Fruit fly (Drosophila melanogaster) whole organism, embryonic: ENCODE results near the gene CG11241.
A peak's percentile ranks its signal among the peaks of the same experiment; 100 is the strongest.

Experiments used
- Antp ChIP-seq: fragments of 200-800 bp; sonication (Bioruptor generic); optimal IDR thresholded peaks from 3 replicates; lab custom pipeline; 2016; ENCODE audit warnings: missing biosample characterization, missing genetic modification characterization
- CG10267 ChIP-seq: fragments of 200-800 bp; sonication (Bioruptor generic); optimal IDR thresholded peaks from 2 replicates; lab custom pipeline; 2018; ENCODE audit warnings: missing biosample characterization, mild to moderate bottlenecking, missing genetic modification characterization, moderate library complexity
- CG10979 ChIP-seq: fragments of 200-800 bp; sonication (Bioruptor generic); optimal IDR thresholded peaks from 2 replicates; lab custom pipeline; 2018; ENCODE audit warnings: missing biosample characterization, mild to moderate bottlenecking, missing genetic modification characterization, moderate library complexity
- CG14014 ChIP-seq: fragments of 200-800 bp; sonication (Bioruptor generic); IDR thresholded peaks from 2 replicates; pipeline ENCODE4 v1.3.6; 2022; ENCODE audit warnings: missing biosample characterization, missing genetic modification characterization
- CG14667 ChIP-seq: fragments of 200-800 bp; sonication (Bioruptor generic); IDR thresholded peaks from 2 replicates; pipeline ENCODE4 v1.3.6; 2022; ENCODE audit warnings: missing biosample characterization, missing genetic modification characterization
- CG15073 ChIP-seq: fragments of 200-800 bp; sonication (Bioruptor generic); optimal IDR thresholded peaks from 2 replicates; lab custom pipeline; 2016; ENCODE audit warnings: missing biosample characterization, missing genetic modification characterization
- CG15479 ChIP-seq: fragments of 200-800 bp; sonication (Bioruptor generic); optimal IDR thresholded peaks from 3 replicates; lab custom pipeline; 2019; ENCODE audit warnings: missing biosample characterization, mild to moderate bottlenecking, missing genetic modification characterization, moderate library complexity
- CG17328 ChIP-seq: fragments of 200-800 bp; sonication (Bioruptor generic); IDR thresholded peaks from 2 replicates; pipeline ENCODE4 v1.3.6; 2022; ENCODE audit warnings: missing biosample characterization, missing genetic modification characterization
- CG18476 ChIP-seq: fragments of 200-800 bp; sonication (Bioruptor generic); optimal IDR thresholded peaks from 2 replicates; lab custom pipeline; 2016; ENCODE audit warnings: missing biosample characterization, mild to moderate bottlenecking, missing genetic modification characterization
- CG2712 ChIP-seq: fragments of 200-800 bp; optimal IDR thresholded peaks from 3 replicates; lab custom pipeline; 2019; ENCODE audit warnings: missing biosample characterization, mild to moderate bottlenecking, missing genetic modification characterization, moderate library complexity
- CG30403 ChIP-seq: fragments of 200-800 bp; sonication (Bioruptor generic); optimal IDR thresholded peaks from 3 replicates; lab custom pipeline; 2016; ENCODE audit warnings: missing biosample characterization, missing genetic modification characterization
- CG3281 ChIP-seq: fragments of 200-800 bp; sonication (Bioruptor generic); optimal IDR thresholded peaks from 3 replicates; lab custom pipeline; 2017; ENCODE audit warnings: missing biosample characterization, mild to moderate bottlenecking, missing genetic modification characterization
- CG5953 ChIP-seq: fragments of 200-800 bp; sonication (Bioruptor generic); IDR thresholded peaks from 2 replicates; pipeline ENCODE4 v1.3.6; 2022; ENCODE audit warnings: missing biosample characterization, missing genetic modification characterization
- CG6254 ChIP-seq: fragments of 200-800 bp; sonication (Bioruptor generic); optimal IDR thresholded peaks from 3 replicates; lab custom pipeline; 2017; ENCODE audit warnings: mild to moderate bottlenecking, missing biosample characterization, missing genetic modification reagents, missing genetic modification characterization
- CG6654 ChIP-seq: fragments of 200-800 bp; sonication (Bioruptor generic); optimal IDR thresholded peaks from 2 replicates; lab custom pipeline; 2017; ENCODE audit warnings: missing biosample characterization, mild to moderate bottlenecking, missing genetic modification characterization
- CG8359 ChIP-seq: fragments of 200-800 bp; sonication (Bioruptor generic); optimal IDR thresholded peaks from 2 replicates; lab custom pipeline; 2017; ENCODE audit warnings: missing biosample characterization, mild to moderate bottlenecking, missing genetic modification characterization, borderline replicate concordance
- CG8924 ChIP-seq: fragments of 200-800 bp; optimal IDR thresholded peaks from 3 replicates; lab custom pipeline; 2019; ENCODE audit warnings: missing biosample characterization, mild to moderate bottlenecking, missing genetic modification characterization, moderate library complexity
- CHES-1-like ChIP-seq: fragments of 200-800 bp; sonication (Bioruptor generic); optimal IDR thresholded peaks from 2 replicates; lab custom pipeline; 2016; ENCODE audit warnings: missing biosample characterization, missing genetic modification characterization
- CoRest ChIP-seq: fragments of 200-800 bp; sonication (Bioruptor generic); optimal IDR thresholded peaks from 3 replicates; lab custom pipeline; 2018; ENCODE audit warnings: missing biosample characterization, mild to moderate bottlenecking, missing genetic modification characterization, moderate library complexity
- Dip3 ChIP-seq: fragments of 200-800 bp; sonication (Bioruptor generic); optimal IDR thresholded peaks from 3 replicates; lab custom pipeline; 2016; ENCODE audit warnings: missing biosample characterization, missing genetic modification characterization
- Gug ChIP-seq: fragments of 200-800 bp; sonication (Bioruptor generic); IDR thresholded peaks from 4 replicates; pipeline ENCODE4 v1.3.6; 2022; ENCODE audit warnings: missing biosample characterization, missing genetic modification characterization
- HLH4C ChIP-seq: fragments of 200-800 bp; sonication (Bioruptor generic); IDR thresholded peaks from 3 replicates; pipeline ENCODE4 v1.3.6; 2022; ENCODE audit warnings: missing biosample characterization, missing genetic modification characterization; ENCODE audit not compliant: partially characterized antibody
- HmgZ ChIP-seq: fragments of 200-800 bp; sonication (Bioruptor generic); optimal IDR thresholded peaks from 2 replicates; lab custom pipeline; 2018; ENCODE audit warnings: missing biosample characterization, mild to moderate bottlenecking, missing genetic modification characterization
- Hr51 ChIP-seq, 2 experiments: fragments of 200-800 bp; sonication (Bioruptor generic); optimal IDR thresholded peaks; 2 replicates in 1 of 2; 3 replicates in 1 of 2; lab custom pipeline; 2016 to 2018; ENCODE audit warnings: missing biosample characterization in 2 of 2, missing genetic modification characterization in 2 of 2, mild to moderate bottlenecking in 1 of 2, moderate library complexity in 1 of 2
- Kr ChIP-seq: fragments of 200-800 bp; sonication (Bioruptor generic); optimal IDR thresholded peaks from 2 replicates; lab custom pipeline; 2017; ENCODE audit warnings: missing biosample characterization, mild to moderate bottlenecking, missing genetic modification characterization
- Nf-YA ChIP-seq: fragments of 200-800 bp; sonication (Bioruptor generic); IDR thresholded peaks from 2 replicates; pipeline ENCODE4 v1.3.6; 2022; ENCODE audit warnings: missing biosample characterization, missing genetic modification characterization
- Opbp ChIP-seq: fragments of 200-800 bp; sonication (Bioruptor generic); IDR thresholded peaks from 3 replicates; pipeline ENCODE4 v1.3.6; 2022; ENCODE audit warnings: missing biosample characterization, missing genetic modification characterization; ENCODE audit not compliant: partially characterized antibody
- Six4 ChIP-seq: fragments of 200-800 bp; sonication (Bioruptor generic); optimal IDR thresholded peaks from 2 replicates; lab custom pipeline; 2016; ENCODE audit warnings: missing biosample characterization, missing genetic modification characterization
- Spps ChIP-seq: fragments of 200-800 bp; sonication (Bioruptor generic); optimal IDR thresholded peaks from 2 replicates; lab custom pipeline; 2018; ENCODE audit warnings: missing biosample characterization, mild to moderate bottlenecking, missing genetic modification characterization
- Stat92E ChIP-seq, 3 experiments: fragments of >200 bp in 2 of 3; fragments of 200-800 bp in 1 of 3; sonication (Bioruptor generic) in 1 of 3; optimal IDR thresholded peaks; 2 replicates each; lab custom pipeline; 2017 to 2019; ENCODE audit warnings: missing biosample characterization in 3 of 3, missing genetic modification characterization in 3 of 3, mild to moderate bottlenecking in 1 of 3, moderate library complexity in 1 of 3
- ap ChIP-seq: fragments of 200-800 bp; sonication (Bioruptor generic); IDR thresholded peaks from 2 replicates; pipeline ENCODE4 v1.3.6; 2022; ENCODE audit warnings: missing biosample characterization, missing genetic modification characterization
- ash1 ChIP-seq: fragments of 200-800 bp; sonication (Bioruptor generic); optimal IDR thresholded peaks from 2 replicates; lab custom pipeline; 2018; ENCODE audit warnings: missing biosample characterization, mild to moderate bottlenecking, missing genetic modification characterization
- disco-r ChIP-seq: fragments of 200-800 bp; sonication (Bioruptor generic); optimal IDR thresholded peaks from 2 replicates; lab custom pipeline; 2016; ENCODE audit warnings: missing biosample characterization, missing genetic modification characterization
- esg ChIP-seq: fragments of 200-800 bp; sonication (Bioruptor generic); conservative IDR thresholded peaks from 2 replicates; pipeline ENCODE4 v1.3.6; 2022; ENCODE audit warnings: missing biosample characterization, missing genetic modification characterization
- eyg ChIP-seq: fragments of 200-800 bp; sonication (Bioruptor generic); optimal IDR thresholded peaks from 3 replicates; lab custom pipeline; 2016; ENCODE audit warnings: missing biosample characterization, missing genetic modification characterization
- fd64A ChIP-seq: fragments of 200-800 bp; sonication (Bioruptor generic); optimal IDR thresholded peaks from 3 replicates; lab custom pipeline; 2018; ENCODE audit warnings: missing biosample characterization, mild to moderate bottlenecking, missing genetic modification characterization
- gem ChIP-seq: fragments of 200-800 bp; sonication (Bioruptor generic); optimal IDR thresholded peaks from 2 replicates; lab custom pipeline; 2019; ENCODE audit warnings: missing biosample characterization, mild to moderate bottlenecking, missing genetic modification characterization, moderate library complexity
- h ChIP-seq: fragments of >200 bp; optimal IDR thresholded peaks from 2 replicates; lab custom pipeline; 2017
- ham ChIP-seq: fragments of 200-800 bp; sonication (Bioruptor generic); IDR thresholded peaks from 2 replicates; pipeline ENCODE4 v1.3.6; 2022; ENCODE audit warnings: missing biosample characterization, missing genetic modification characterization
- ind ChIP-seq: fragments of 200-800 bp; sonication (Bioruptor generic); optimal IDR thresholded peaks from 3 replicates; lab custom pipeline; 2016; ENCODE audit warnings: missing biosample characterization, missing genetic modification characterization
- prd ChIP-seq, 3 experiments: fragments of >200 bp in 2 of 3; fragments of 200-800 bp in 1 of 3; sonication (Bioruptor generic) in 1 of 3; optimal IDR thresholded peaks in 2 of 3; IDR thresholded peaks in 1 of 3; 2 replicates in 2 of 3; 3 replicates in 1 of 3; pipeline versions ENCODE4 v1.3.6 to Lab custom; 2017 to 2022; ENCODE audit warnings: missing biosample characterization in 1 of 3, missing genetic modification characterization in 1 of 3
- ranshi ChIP-seq: fragments of 200-800 bp; sonication (Bioruptor generic); IDR thresholded peaks from 2 replicates; pipeline ENCODE4 v1.3.6; 2022; ENCODE audit warnings: missing biosample characterization, missing genetic modification characterization
- repo ChIP-seq: fragments of 200-800 bp; sonication (Bioruptor generic); optimal IDR thresholded peaks from 2 replicates; lab custom pipeline; 2016; ENCODE audit warnings: missing biosample characterization, missing genetic modification characterization
- run ChIP-seq: fragments of 200-800 bp; sonication (Bioruptor generic); optimal IDR thresholded peaks from 3 replicates; lab custom pipeline; 2018; ENCODE audit warnings: missing biosample characterization, mild to moderate bottlenecking, missing genetic modification characterization
- sens ChIP-seq: fragments of 200-800 bp; sonication (Bioruptor generic); peaks from one replicate; lab custom pipeline; 2016; ENCODE audit warnings: missing biosample characterization, missing genetic modification characterization
- seq ChIP-seq: fragments of 200-800 bp; sonication (Bioruptor generic); IDR thresholded peaks from 2 replicates; pipeline ENCODE4 v1.3.6; 2022; ENCODE audit warnings: missing biosample characterization, missing genetic modification characterization
- slbo ChIP-seq: fragments of 200-800 bp; sonication (Bioruptor generic); IDR thresholded peaks from 2 replicates; pipeline ENCODE4 v1.3.6; 2022; ENCODE audit warnings: missing biosample characterization, missing genetic modification characterization
- slou ChIP-seq: fragments of 200-800 bp; sonication (Bioruptor generic); optimal IDR thresholded peaks from 3 replicates; lab custom pipeline; 2016; ENCODE audit warnings: missing biosample characterization, missing genetic modification characterization
- wek ChIP-seq: fragments of 200-800 bp; sonication (Bioruptor generic); optimal IDR thresholded peaks from 3 replicates; lab custom pipeline; 2018; ENCODE audit warnings: missing biosample characterization, mild to moderate bottlenecking, missing genetic modification characterization, moderate library complexity

Gene CG11241

dm6 chr3L:22717137-22717767, 21.0 kb downstream of the CG11241 start, which contains the start of the genes ArfGAP3 and CG32452 (continued):
- TF ChIP-seq wek (peak; percentile 96), CG18476 (GFP tag; lab: Kevin White, UChicago) (peak; percentile 69), CG6654 (GFP tag; lab: Kevin White, UChicago) (no peak), prd (optimal IDR thresholded peaks at IDR 0.05; lab: Kevin White, UChicago) (no peak), prd (GFP tag; IDR thresholded peaks at IDR 0.05; lab: Robert Waterston, UW) (peak; percentile 84), esg (GFP tag; lab: Robert Waterston, UW) (peak; percentile 51; the same call in 1 of the 2 replicates), HmgZ (tag; lab: Kevin White, UChicago) (peak; percentile 58), ind (peak; percentile 78), slou (GFP tag; lab: Kevin White, UChicago) (peak; percentile 53), ranshi (GFP tag; lab: Robert Waterston, UW) (peak; percentile 59; the same call in 1 of the 2 replicates), Kr (GFP tag; lab: Kevin White, UChicago) (no peak), Hr51 (GFP tag; optimal IDR thresholded peaks at IDR 0.05; lab: Kevin White, UChicago) (peak; percentile 52 to 75), CG17328 (GFP tag; lab: Robert Waterston, UW) (peak; percentile 72), ap (GFP tag; lab: Robert Waterston, UW) (peak; percentile 44), CG30403 (GFP tag; lab: Kevin White, UChicago) (peak; percentile 86), disco-r (no peak), CG5953 (GFP tag; lab: Robert Waterston, UW) (no peak), eyg (GFP tag; lab: Kevin White, UChicago) (no peak), Gug (GFP tag; lab: Robert Waterston, UW) (peak; percentile 51; the same call in 2 of the 4 replicates), CG8359 (GFP tag; lab: Kevin White, UChicago) (no peak), Antp (GFP tag; lab: Kevin White, UChicago) (peak; percentile 36), Nf-YA (GFP tag; lab: Robert Waterston, UW) (no peak), CG15479 (no peak), fd64A (GFP tag; lab: Kevin White, UChicago) (no peak), Spps (tag; lab: Kevin White, UChicago) (peak; percentile 34), CG14667 (GFP tag; lab: Robert Waterston, UW) (peak; percentile 58), CHES-1-like (peak; percentile 31), CG10267 (peak; percentile 91), h (no peak), seq (GFP tag; lab: Robert Waterston, UW) (peak; percentile 56; the same call in 1 of the 2 replicates), ham (peak; percentile 43; the same call in 1 of the 2 replicates), slbo (GFP tag; lab: Robert Waterston, UW) (peak; percentile 77), CoRest (peak; percentile 84), CG15073 (GFP tag; lab: Kevin White, UChicago) (no peak), CG10979 (tag; lab: Kevin White, UChicago) (peak; percentile 62), HLH4C (GFP tag; lab: Robert Waterston, UW) (peak; percentile 51), Six4 (GFP tag; lab: Kevin White, UChicago) (peak; percentile 70), CG2712 (peak; percentile 80), ash1 (GFP tag; lab: Kevin White, UChicago) (no peak), CG6254 (GFP tag; lab: Kevin White, UChicago) (peak; percentile 21), repo (GFP tag; lab: Kevin White, UChicago) (no peak), Stat92E (GFP tag; optimal IDR thresholded peaks at IDR 0.05; lab: Kevin White, UChicago) (peak in 1 of 3 experiments; percentile 28), gem (tag; lab: Kevin White, UChicago) (peak; percentile 82), CG3281 (GFP tag; lab: Kevin White, UChicago) (peak; percentile 50), Dip3 (GFP tag; lab: Kevin White, UChicago) (peak; percentile 57), CG8924 (tag; lab: Kevin White, UChicago) (peak; percentile 82), sens (GFP tag; lab: Kevin White, UChicago) (peak; percentile 93), CG14014 (GFP tag; lab: Robert Waterston, UW) (peak; percentile 65), run (tag; lab: Kevin White, UChicago) (peak; percentile 8), Opbp (peak; percentile 67; the same call in 2 of the 3 replicates)
